Worm (Caenorhabditis elegans): ENCODE data around the gene ZK757.2.

ce11 chrIII:9859133-9859775 lies 19.5 kb downstream of the ZK757.2 start, which contains the start of gene gpdh-2:
- TF ChIP-seq dao-5 (tag; optimal IDR thresholded peaks at IDR 0.05): no peak
- no peak for TF ChIP-seq him-1 (tag; optimal IDR thresholded peaks at IDR 0.05)
- no peak for TF ChIP-seq W03F9.2 (tag; optimal IDR thresholded peaks at IDR 0.05)
